Worm (Caenorhabditis elegans) whole organism, young adult: ENCODE measurements around the gene T10C6.6.

Source experiments
- efl-1 ChIP-seq: fragments of 150-350 bp; optimal IDR thresholded peaks from 2 replicates; lab custom pipeline; 2014; ENCODE audit warnings: missing biosample characterization, missing genetic modification reagents, missing genetic modification characterization
- egl-18 ChIP-seq: fragments of 200-800 bp; sonication (Bioruptor generic); IDR thresholded peaks from 2 replicates; pipeline ENCODE4 v1.3.6; 2022; ENCODE audit warnings: missing genetic modification reagents, missing genetic modification characterization, missing compliant biosample characterization
- hmg-20 ChIP-seq: fragments of 200-800 bp; sonication (Bioruptor generic); IDR thresholded peaks from 2 replicates; pipeline ENCODE4 v1.3.6; 2022; ENCODE audit warnings: missing genetic modification reagents, missing genetic modification characterization, missing compliant biosample characterization
- unc-62 ChIP-seq: fragments of 150-350 bp; optimal IDR thresholded peaks from 2 replicates; lab custom pipeline; 2014; ENCODE audit warnings: missing biosample characterization, missing genetic modification reagents, missing genetic modification characterization

DNA sequence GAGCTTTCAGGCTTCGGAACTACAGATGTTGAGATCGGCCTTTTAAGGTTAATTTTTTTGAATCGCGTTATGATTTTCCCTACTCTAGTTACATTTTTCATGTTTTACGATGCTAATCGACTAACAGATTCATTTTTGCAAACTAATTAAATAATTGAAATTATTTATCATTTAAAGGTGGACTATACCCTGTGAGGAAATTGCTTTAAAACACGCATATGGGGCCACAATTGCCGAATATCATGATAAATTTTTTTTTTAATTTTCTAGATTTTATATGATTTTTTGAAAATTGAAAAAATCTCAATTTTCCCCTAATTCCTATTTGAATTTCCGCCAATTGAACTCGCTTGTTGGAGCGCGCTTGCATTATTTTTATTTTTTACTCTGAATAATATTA, 37.9 kb downstream of the T10C6.6 start, which contains the start of gene fbxa-100:
- TF ChIP-seq efl-1 (GFP tag; lab: Kevin White, UChicago) (no peak), egl-18 (GFP tag; lab: Robert Waterston, UW) (no peak), hmg-20 (GFP tag; lab: Robert Waterston, UW) (no peak), unc-62 (GFP tag; lab: Kevin White, UChicago) (no peak)
